Fruit fly (Drosophila melanogaster) whole organism, embryonic: ENCODE data around the gene CG42324.
A peak's percentile ranks its signal among the peaks of the same experiment; 100 is the strongest.

Source experiments
- Bgb ChIP-seq: fragments of 200-800 bp; sonication (Bioruptor generic); IDR thresholded peaks from 2 replicates; pipeline ENCODE4 v1.3.6; 2022; ENCODE audit warnings: missing biosample characterization, missing genetic modification characterization; ENCODE audit not compliant: partially characterized antibody
- CG12236 ChIP-seq: fragments of 200-800 bp; sonication (Bioruptor generic); optimal IDR thresholded peaks from 2 replicates; lab custom pipeline; 2016; ENCODE audit warnings: missing biosample characterization, missing genetic modification characterization
- CG1233 ChIP-seq: fragments of 200-800 bp; sonication (Bioruptor generic); optimal IDR thresholded peaks from 4 replicates; lab custom pipeline; 2018; ENCODE audit warnings: missing biosample characterization, mild to moderate bottlenecking, missing genetic modification characterization
- CG12391 ChIP-seq: fragments of 200-800 bp; sonication (Bioruptor generic); optimal IDR thresholded peaks from 3 replicates; lab custom pipeline; 2018; ENCODE audit warnings: missing biosample characterization, mild to moderate bottlenecking, missing genetic modification characterization, moderate library complexity
- CG15514 ChIP-seq: fragments of 200-800 bp; sonication (Bioruptor generic); optimal IDR thresholded peaks from 3 replicates; lab custom pipeline; 2017; ENCODE audit warnings: missing biosample characterization, missing genetic modification characterization, mild to moderate bottlenecking, moderate library complexity, missing genetic modification reagents
- CG15696 ChIP-seq: fragments of 200-800 bp; sonication (Bioruptor generic); optimal IDR thresholded peaks from 2 replicates; lab custom pipeline; 2019; ENCODE audit warnings: missing biosample characterization, mild to moderate bottlenecking, missing genetic modification characterization, moderate library complexity
- CG17802 ChIP-seq: fragments of 200-800 bp; sonication (Bioruptor generic); optimal IDR thresholded peaks from 2 replicates; lab custom pipeline; 2018; ENCODE audit warnings: missing biosample characterization, mild to moderate bottlenecking, missing genetic modification characterization, moderate library complexity
- CG17912 ChIP-seq: fragments of 200-800 bp; sonication (Bioruptor generic); optimal IDR thresholded peaks from 2 replicates; lab custom pipeline; 2018; ENCODE audit warnings: missing biosample characterization, mild to moderate bottlenecking, missing genetic modification characterization
- CG18476 ChIP-seq: fragments of 200-800 bp; sonication (Bioruptor generic); optimal IDR thresholded peaks from 2 replicates; lab custom pipeline; 2016; ENCODE audit warnings: missing biosample characterization, mild to moderate bottlenecking, missing genetic modification characterization
- CG2712 ChIP-seq: fragments of 200-800 bp; optimal IDR thresholded peaks from 3 replicates; lab custom pipeline; 2019; ENCODE audit warnings: missing biosample characterization, mild to moderate bottlenecking, missing genetic modification characterization, moderate library complexity
- CG33213 ChIP-seq: fragments of 200-800 bp; sonication (Bioruptor generic); optimal IDR thresholded peaks from 3 replicates; lab custom pipeline; 2016; ENCODE audit warnings: missing biosample characterization, missing genetic modification characterization
- CG34376 ChIP-seq: fragments of 200-800 bp; sonication (Bioruptor generic); optimal IDR thresholded peaks from 2 replicates; lab custom pipeline; 2018; ENCODE audit warnings: missing biosample characterization, mild to moderate bottlenecking, missing genetic modification characterization
- CG4328 ChIP-seq: fragments of 200-800 bp; sonication (Bioruptor generic); optimal IDR thresholded peaks from 3 replicates; lab custom pipeline; 2017; ENCODE audit warnings: missing biosample characterization, missing genetic modification reagents, missing genetic modification characterization
- CG43689 ChIP-seq: fragments of 200-800 bp; sonication (Bioruptor generic); IDR thresholded peaks from 2 replicates; pipeline ENCODE4 v1.3.6; 2022; ENCODE audit warnings: missing biosample characterization, missing genetic modification characterization
- CG7987 ChIP-seq: fragments of 200-800 bp; sonication (Bioruptor generic); optimal IDR thresholded peaks from 2 replicates; lab custom pipeline; 2018; ENCODE audit warnings: missing biosample characterization, mild to moderate bottlenecking, missing genetic modification characterization, moderate library complexity
- CG8290 ChIP-seq, 3 experiments: fragments of 200-800 bp; sonication (Bioruptor generic); optimal IDR thresholded peaks; 2 replicates each; lab custom pipeline; 2016 to 2019; ENCODE audit warnings: missing biosample characterization in 3 of 3, missing genetic modification characterization in 3 of 3, mild to moderate bottlenecking in 2 of 3, moderate library complexity in 1 of 3
- CoRest ChIP-seq: fragments of 200-800 bp; sonication (Bioruptor generic); optimal IDR thresholded peaks from 3 replicates; lab custom pipeline; 2018; ENCODE audit warnings: missing biosample characterization, mild to moderate bottlenecking, missing genetic modification characterization, moderate library complexity
- Dll ChIP-seq: fragments of 200-800 bp; sonication (Bioruptor generic); IDR thresholded peaks from 4 replicates; pipeline ENCODE4 v1.3.6; 2022; ENCODE audit warnings: missing biosample characterization, missing genetic modification characterization; ENCODE audit not compliant: partially characterized antibody
- Doc2 ChIP-seq: fragments of 200-800 bp; sonication (Bioruptor generic); IDR thresholded peaks from 2 replicates; pipeline ENCODE4 v1.3.6; 2022; ENCODE audit warnings: missing biosample characterization, missing genetic modification characterization
- Dref ChIP-seq: fragments of 200-800 bp; sonication (Bioruptor generic); IDR thresholded peaks from 2 replicates; pipeline ENCODE4 v1.3.6; 2022; ENCODE audit warnings: missing biosample characterization, missing genetic modification characterization
- Elba2 ChIP-seq: fragments of 200-800 bp; sonication (Bioruptor generic); optimal IDR thresholded peaks from 3 replicates; lab custom pipeline; 2016; ENCODE audit warnings: missing biosample characterization, missing genetic modification characterization
- HLH3B ChIP-seq: fragments of 200-800 bp; sonication (Bioruptor generic); IDR thresholded peaks from 2 replicates; pipeline ENCODE4 v1.3.6; 2022; ENCODE audit warnings: missing biosample characterization, missing genetic modification characterization
- Hr51 ChIP-seq, 2 experiments: fragments of 200-800 bp; sonication (Bioruptor generic); optimal IDR thresholded peaks; 2 replicates in 1 of 2; 3 replicates in 1 of 2; lab custom pipeline; 2016 to 2018; ENCODE audit warnings: missing biosample characterization in 2 of 2, missing genetic modification characterization in 2 of 2, mild to moderate bottlenecking in 1 of 2, moderate library complexity in 1 of 2
- Mad ChIP-seq: fragments of 200-800 bp; sonication (Bioruptor generic); optimal IDR thresholded peaks from 2 replicates; lab custom pipeline; 2016; ENCODE audit warnings: missing biosample characterization, missing genetic modification characterization
- Med ChIP-seq: fragments of 200-800 bp; sonication (Bioruptor generic); peaks from one replicate; lab custom pipeline; 2016; ENCODE audit warnings: missing biosample characterization, missing genetic modification characterization, mild to moderate bottlenecking, inconsistent platforms, moderate library complexity
- Nf-YC ChIP-seq: fragments of 200-800 bp; optimal IDR thresholded peaks from 3 replicates; lab custom pipeline; 2019; ENCODE audit warnings: missing biosample characterization, mild to moderate bottlenecking, missing genetic modification characterization, moderate library complexity
- Opbp ChIP-seq: fragments of 200-800 bp; sonication (Bioruptor generic); IDR thresholded peaks from 3 replicates; pipeline ENCODE4 v1.3.6; 2022; ENCODE audit warnings: missing biosample characterization, missing genetic modification characterization; ENCODE audit not compliant: partially characterized antibody
- Ptx1 ChIP-seq: fragments of 200-800 bp; sonication (Bioruptor generic); IDR thresholded peaks from 2 replicates; pipeline ENCODE4 v1.3.6; 2022; ENCODE audit warnings: missing biosample characterization, missing genetic modification characterization
- Scr ChIP-seq: fragments of 200-800 bp; sonication (Bioruptor generic); IDR thresholded peaks from 2 replicates; pipeline ENCODE4 v1.3.6; 2022; ENCODE audit warnings: missing biosample characterization, missing genetic modification characterization; ENCODE audit not compliant: partially characterized antibody
- Trl ChIP-seq, 3 experiments: fragments of >200 bp in 2 of 3; fragments of 200-800 bp in 1 of 3; sonication (Bioruptor generic) in 1 of 3; optimal IDR thresholded peaks; 2 replicates in 1 of 3; 3 replicates in 2 of 3; lab custom pipeline; 2016 to 2017; ENCODE audit warnings: missing biosample characterization in 1 of 3, missing genetic modification characterization in 1 of 3
- caup ChIP-seq: fragments of 200-800 bp; sonication (Bioruptor generic); optimal IDR thresholded peaks from 3 replicates; lab custom pipeline; 2017; ENCODE audit warnings: missing biosample characterization, mild to moderate bottlenecking, missing genetic modification characterization, moderate library complexity; ENCODE audit not compliant: severe bottlenecking
- chn ChIP-seq: fragments of 200-800 bp; sonication (Bioruptor generic); optimal IDR thresholded peaks from 2 replicates; lab custom pipeline; 2016; ENCODE audit warnings: missing biosample characterization, missing genetic modification characterization
- danr ChIP-seq: fragments of 200-800 bp; sonication (Bioruptor generic); IDR thresholded peaks from 2 replicates; pipeline ENCODE4 v1.3.6; 2022; ENCODE audit warnings: missing biosample characterization, missing genetic modification characterization
- dpn ChIP-seq, 2 experiments: fragments of 200-800 bp; sonication (Bioruptor generic); optimal IDR thresholded peaks; 3 replicates each; lab custom pipeline; 2016; ENCODE audit warnings: missing biosample characterization in 2 of 2, missing genetic modification characterization in 2 of 2
- gro ChIP-seq: fragments of 200-800 bp; sonication (Bioruptor generic); optimal IDR thresholded peaks from 2 replicates; lab custom pipeline; 2016; ENCODE audit warnings: missing biosample characterization, missing genetic modification characterization
- inv ChIP-seq: fragments of 200-800 bp; sonication (Bioruptor generic); IDR thresholded peaks from 2 replicates; pipeline ENCODE4 v1.3.6; 2022; ENCODE audit warnings: missing biosample characterization, missing genetic modification characterization; ENCODE audit not compliant: partially characterized antibody
- ken ChIP-seq: fragments of 200-800 bp; sonication (Bioruptor generic); IDR thresholded peaks from 3 replicates; pipeline ENCODE4 v1.3.6; 2022; ENCODE audit warnings: missing biosample characterization, missing genetic modification characterization
- klu ChIP-seq: fragments of 200-800 bp; sonication (Bioruptor generic); IDR thresholded peaks from 2 replicates; pipeline ENCODE4 v1.3.6; 2022; ENCODE audit warnings: missing biosample characterization, missing genetic modification characterization
- knrl ChIP-seq: fragments of 200-800 bp; sonication (Bioruptor generic); IDR thresholded peaks from 3 replicates; pipeline ENCODE4 v1.3.6; 2022; ENCODE audit warnings: missing biosample characterization, missing genetic modification characterization; ENCODE audit not compliant: partially characterized antibody
- lbe ChIP-seq: fragments of 200-800 bp; sonication (Bioruptor generic); optimal IDR thresholded peaks from 2 replicates; lab custom pipeline; 2016; ENCODE audit warnings: missing biosample characterization, mild to moderate bottlenecking, missing genetic modification characterization
- mirr ChIP-seq: fragments of 200-800 bp; sonication (Bioruptor generic); optimal IDR thresholded peaks from 3 replicates; lab custom pipeline; 2018; ENCODE audit warnings: missing biosample characterization, mild to moderate bottlenecking, missing genetic modification characterization
- p53 ChIP-seq: fragments of 200-800 bp; sonication (Bioruptor generic); optimal IDR thresholded peaks from 2 replicates; lab custom pipeline; 2016; ENCODE audit warnings: missing biosample characterization, missing genetic modification characterization
- pan ChIP-seq, 4 experiments: fragments of >200 bp in 3 of 4; fragments of 200-800 bp in 1 of 4; sonication (Bioruptor generic) in 1 of 4; optimal IDR thresholded peaks in 3 of 4; IDR thresholded peaks in 1 of 4; 2 replicates each; pipeline versions ENCODE4 v1.3.6 to Lab custom; 2017 to 2022; ENCODE audit warnings: missing biosample characterization in 2 of 4, missing genetic modification characterization in 2 of 4, mixed read lengths in 1 of 4
- sna ChIP-seq: fragments of 200-800 bp; sonication (Bioruptor generic); IDR thresholded peaks from 2 replicates; pipeline ENCODE4 v1.3.6; 2022; ENCODE audit warnings: missing biosample characterization, missing genetic modification characterization; ENCODE audit not compliant: partially characterized antibody
- sug ChIP-seq: fragments of 200-800 bp; optimal IDR thresholded peaks from 2 replicates; lab custom pipeline; 2019; ENCODE audit warnings: missing biosample characterization, mild to moderate bottlenecking, missing genetic modification characterization, moderate library complexity
- zen2 ChIP-seq: fragments of 200-800 bp; sonication (Bioruptor generic); IDR thresholded peaks from 3 replicates; pipeline ENCODE4 v1.3.6; 2022; ENCODE audit warnings: missing biosample characterization, missing genetic modification characterization; ENCODE audit not compliant: partially characterized antibody
- zfh1 ChIP-seq: fragments of 200-800 bp; sonication (Bioruptor generic); IDR thresholded peaks from 3 replicates; pipeline ENCODE4 v1.3.6; 2022; ENCODE audit warnings: missing biosample characterization, missing genetic modification characterization

The CG42324 gene

DNA sequence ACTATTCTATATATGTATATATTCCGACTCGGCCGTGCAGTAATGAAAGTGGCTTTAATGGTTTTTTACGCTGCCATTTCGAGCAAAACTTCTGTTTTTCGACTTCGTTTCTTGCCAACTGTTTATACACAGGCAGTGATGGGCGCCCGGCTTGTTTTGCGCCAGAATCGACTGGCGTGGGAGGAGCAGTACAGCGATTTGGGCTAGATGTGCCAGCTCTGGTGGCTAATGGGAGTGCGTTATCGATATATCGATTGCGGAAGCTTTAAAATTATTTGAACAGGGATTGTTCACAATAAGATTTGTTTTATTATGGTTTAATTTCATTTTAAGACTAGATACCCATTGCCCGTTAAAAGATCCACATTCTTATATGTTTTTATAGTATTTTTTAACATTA is 1.1 kb upstream of the CG42324 start, which contains the start of gene CG14971 (continued):
- TF ChIP-seq CG7987 (GFP tag; lab: Kevin White, UChicago): peak; percentile 54
- TF ChIP-seq CG15514: peak; percentile 80
- TF ChIP-seq Doc2 (GFP tag; lab: Robert Waterston, UW): no peak
- peak; percentile 82 for TF ChIP-seq knrl
- TF ChIP-seq dpn (GFP tag; optimal IDR thresholded peaks at IDR 0.05; lab: Kevin White, UChicago): peak in 1 of 2 experiments; percentile 48
- peak in 1 of 2 experiments; percentile 35 for TF ChIP-seq Hr51 (GFP tag; optimal IDR thresholded peaks at IDR 0.05; lab: Kevin White, UChicago)
- TF ChIP-seq Mad: peak; percentile 44
- peak; percentile 88 for TF ChIP-seq Opbp
- peak; percentile 46 for TF ChIP-seq CG12391
- peak; percentile 25 for TF ChIP-seq p53 (GFP tag; lab: Kevin White, UChicago)
- TF ChIP-seq mirr: peak; percentile 35
- TF ChIP-seq CG2712 (tag; lab: Kevin White, UChicago): peak; percentile 82
- peak; percentile 19 for TF ChIP-seq CG15696 (tag; lab: Kevin White, UChicago)
- TF ChIP-seq klu: peak; percentile 91
- peak; percentile 31 for TF ChIP-seq CG17912 (GFP tag; lab: Kevin White, UChicago)
- 0 out of 3 replicates have a peak, but pooled peaks have one; percentile 17 for TF ChIP-seq zfh1 (GFP tag; lab: Robert Waterston, UW)
- TF ChIP-seq CG18476: peak; percentile 5
- 0 out of 3 replicates have a peak, but pooled peaks have one; percentile 9 for TF ChIP-seq ken
- peak; percentile 37 for TF ChIP-seq CG33213 (GFP tag; lab: Kevin White, UChicago)
- TF ChIP-seq Ptx1: peak; percentile 41
- TF ChIP-seq danr (GFP tag; lab: Robert Waterston, UW): no peak
- no peak for TF ChIP-seq HLH3B (GFP tag; lab: Robert Waterston, UW)
- no peak for TF ChIP-seq Nf-YC
- no peak for TF ChIP-seq CG4328 (GFP tag; lab: Kevin White, UChicago)
- TF ChIP-seq CoRest (tag; lab: Kevin White, UChicago): peak; percentile 57
- TF ChIP-seq Bgb (GFP tag; lab: Robert Waterston, UW): peak; percentile 91
- no peak for TF ChIP-seq pan (optimal IDR thresholded peaks at IDR 0.05; lab: Kevin White, UChicago)
- peak in 1 of 2 experiments; percentile 28 for TF ChIP-seq pan (GFP tag; optimal IDR thresholded peaks at IDR 0.05 in 1 of 2, IDR thresholded peaks at IDR 0.05 in 1 of 2)
- TF ChIP-seq Trl (optimal IDR thresholded peaks at IDR 0.05; lab: Kevin White, UChicago): no peak
- peak; percentile 48 for TF ChIP-seq Trl (GFP tag; optimal IDR thresholded peaks at IDR 0.05; lab: Kevin White, UChicago)
- peak; percentile 76 for TF ChIP-seq inv (GFP tag; lab: Robert Waterston, UW)
- no peak for TF ChIP-seq CG1233 (GFP tag; lab: Kevin White, UChicago)
- TF ChIP-seq caup (GFP tag; lab: Kevin White, UChicago): peak; percentile 31
- TF ChIP-seq gro (GFP tag; lab: Kevin White, UChicago): peak; percentile 62
- peak; percentile 83 for TF ChIP-seq Scr (GFP tag; lab: Robert Waterston, UW)
- TF ChIP-seq sug (tag; lab: Kevin White, UChicago): peak; percentile 61
- TF ChIP-seq Med (GFP tag; lab: Kevin White, UChicago): peak; percentile 88
- peak; percentile 54; the same call in 2 of the 3 replicates for TF ChIP-seq zen2 (GFP tag; lab: Robert Waterston, UW)
- peak; percentile 85 for TF ChIP-seq Dll (GFP tag; lab: Robert Waterston, UW)
- TF ChIP-seq CG12236: no peak
- peak; percentile 94 for TF ChIP-seq Elba2 (GFP tag; lab: Kevin White, UChicago)
- TF ChIP-seq CG34376 (GFP tag; lab: Kevin White, UChicago): peak; percentile 33
- no peak for TF ChIP-seq CG43689 (GFP tag; lab: Robert Waterston, UW)
- TF ChIP-seq Dref (GFP tag; lab: Robert Waterston, UW): peak; percentile 92
- peak; percentile 26 for TF ChIP-seq lbe (GFP tag; lab: Kevin White, UChicago)
- peak; percentile 26 for TF ChIP-seq CG8290 (GFP tag; optimal IDR thresholded peaks at IDR 0.05; lab: Kevin White, UChicago)
- TF ChIP-seq CG8290 (tag; optimal IDR thresholded peaks at IDR 0.05; lab: Kevin White, UChicago): peak in 1 of 2 experiments; percentile 88
- no peak for TF ChIP-seq CG17802 (tag; lab: Kevin White, UChicago)
- TF ChIP-seq chn (GFP tag; lab: Kevin White, UChicago): peak; percentile 14
- peak; percentile 84 for TF ChIP-seq sna
